Fruit fly (Drosophila melanogaster) whole organism, embryonic: ENCODE measurements around the gene wam.

ENCODE experiments used
- ATbp ChIP-seq: fragments of 200-800 bp; sonication (Bioruptor generic); optimal IDR thresholded peaks from 2 replicates; lab custom pipeline; 2017; ENCODE audit warnings: missing biosample characterization, mild to moderate bottlenecking, missing genetic modification characterization, missing genetic modification reagents
- Ada2b ChIP-seq: fragments of 200-800 bp; sonication (Bioruptor generic); IDR thresholded peaks from 2 replicates; pipeline ENCODE4 v1.3.6; 2022; ENCODE audit warnings: missing biosample characterization, missing genetic modification characterization
- Antp ChIP-seq: fragments of 200-800 bp; sonication (Bioruptor generic); optimal IDR thresholded peaks from 3 replicates; lab custom pipeline; 2016; ENCODE audit warnings: missing biosample characterization, missing genetic modification characterization
- Atf-2 ChIP-seq: fragments of 200-800 bp; sonication (Bioruptor generic); optimal IDR thresholded peaks from 2 replicates; lab custom pipeline; 2016; ENCODE audit warnings: missing biosample characterization, missing genetic modification characterization
- CG1233 ChIP-seq: fragments of 200-800 bp; sonication (Bioruptor generic); optimal IDR thresholded peaks from 4 replicates; lab custom pipeline; 2018; ENCODE audit warnings: missing biosample characterization, mild to moderate bottlenecking, missing genetic modification characterization
- CG13624 ChIP-seq: fragments of 200-800 bp; sonication (Bioruptor generic); optimal IDR thresholded peaks from 2 replicates; lab custom pipeline; 2016; ENCODE audit warnings: missing biosample characterization, missing genetic modification characterization
- CG14050 ChIP-seq: fragments of 200-800 bp; sonication (Bioruptor generic); IDR thresholded peaks from 3 replicates; pipeline ENCODE4 v1.3.6; 2022; ENCODE audit warnings: missing biosample characterization, missing genetic modification characterization
- CG14441 ChIP-seq: fragments of 200-800 bp; sonication (Bioruptor generic); IDR thresholded peaks from 2 replicates; pipeline ENCODE4 v1.3.6; 2022; ENCODE audit warnings: missing biosample characterization, missing genetic modification characterization
- CG1603 ChIP-seq: fragments of 200-800 bp; sonication (Bioruptor generic); optimal IDR thresholded peaks from 2 replicates; lab custom pipeline; 2019; ENCODE audit warnings: missing biosample characterization, mild to moderate bottlenecking, missing genetic modification characterization, moderate library complexity
- CG1792 ChIP-seq: fragments of 200-800 bp; sonication (Bioruptor generic); optimal IDR thresholded peaks from 2 replicates; lab custom pipeline; 2016; ENCODE audit warnings: missing biosample characterization, missing genetic modification characterization
- CG32772 ChIP-seq: fragments of 200-800 bp; sonication (Bioruptor generic); IDR thresholded peaks from 2 replicates; pipeline ENCODE4 v1.3.6; 2022; ENCODE audit warnings: missing biosample characterization, missing genetic modification characterization
- CG43689 ChIP-seq: fragments of 200-800 bp; sonication (Bioruptor generic); IDR thresholded peaks from 2 replicates; pipeline ENCODE4 v1.3.6; 2022; ENCODE audit warnings: missing biosample characterization, missing genetic modification characterization
- CG4617 ChIP-seq: fragments of 200-800 bp; sonication (Bioruptor generic); optimal IDR thresholded peaks from 3 replicates; lab custom pipeline; 2016; ENCODE audit warnings: missing biosample characterization, missing genetic modification characterization, borderline replicate concordance
- CG7372 ChIP-seq: fragments of 200-800 bp; sonication (Bioruptor generic); IDR thresholded peaks from 2 replicates; pipeline ENCODE4 v1.3.6; 2022; ENCODE audit warnings: missing biosample characterization, missing genetic modification characterization
- CG7556 ChIP-seq: fragments of 200-800 bp; sonication (Bioruptor generic); optimal IDR thresholded peaks from 2 replicates; lab custom pipeline; 2017; ENCODE audit warnings: missing biosample characterization, mild to moderate bottlenecking, missing genetic modification characterization
- CG7987 ChIP-seq: fragments of 200-800 bp; sonication (Bioruptor generic); optimal IDR thresholded peaks from 2 replicates; lab custom pipeline; 2018; ENCODE audit warnings: missing biosample characterization, mild to moderate bottlenecking, missing genetic modification characterization, moderate library complexity
- CG8388 ChIP-seq: fragments of 200-800 bp; sonication (Bioruptor generic); optimal IDR thresholded peaks from 2 replicates; lab custom pipeline; 2019; ENCODE audit warnings: missing biosample characterization, mild to moderate bottlenecking, missing genetic modification characterization, moderate library complexity
- CG9727 ChIP-seq: fragments of 200-800 bp; sonication (Bioruptor generic); optimal IDR thresholded peaks from 3 replicates; lab custom pipeline; 2017; ENCODE audit warnings: missing biosample characterization, mild to moderate bottlenecking, missing genetic modification characterization
- Dad ChIP-seq: fragments of 200-800 bp; sonication (Bioruptor generic); optimal IDR thresholded peaks from 3 replicates; lab custom pipeline; 2016; ENCODE audit warnings: missing biosample characterization, missing genetic modification characterization
- E2f2 ChIP-seq: fragments of 200-800 bp; sonication (Bioruptor generic); IDR thresholded peaks from 2 replicates; pipeline ENCODE4 v1.3.6; 2022; ENCODE audit warnings: missing biosample characterization, missing genetic modification characterization
- ERR ChIP-seq: fragments of 200-800 bp; sonication (Bioruptor generic); optimal IDR thresholded peaks from 2 replicates; lab custom pipeline; 2016; ENCODE audit warnings: missing biosample characterization, missing genetic modification characterization
- Stat92E ChIP-seq, 3 experiments: fragments of >200 bp in 2 of 3; fragments of 200-800 bp in 1 of 3; sonication (Bioruptor generic) in 1 of 3; optimal IDR thresholded peaks; 2 replicates each; lab custom pipeline; 2017 to 2019; ENCODE audit warnings: missing biosample characterization in 3 of 3, missing genetic modification characterization in 3 of 3, mild to moderate bottlenecking in 1 of 3, moderate library complexity in 1 of 3
- Xrp1 ChIP-seq: fragments of 200-800 bp; sonication (Bioruptor generic); IDR thresholded peaks from 2 replicates; pipeline ENCODE4 v1.3.6; 2022; ENCODE audit warnings: missing biosample characterization, missing genetic modification characterization
- amos ChIP-seq: fragments of 200-800 bp; sonication (Bioruptor generic); IDR thresholded peaks from 2 replicates; pipeline ENCODE4 v1.3.6; 2022; ENCODE audit warnings: missing biosample characterization, missing genetic modification characterization; ENCODE audit not compliant: partially characterized antibody
- ash1 ChIP-seq: fragments of 200-800 bp; sonication (Bioruptor generic); optimal IDR thresholded peaks from 2 replicates; lab custom pipeline; 2018; ENCODE audit warnings: missing biosample characterization, mild to moderate bottlenecking, missing genetic modification characterization
- bigmax ChIP-seq: fragments of 200-800 bp; sonication (Bioruptor generic); optimal IDR thresholded peaks from 2 replicates; lab custom pipeline; 2018; ENCODE audit warnings: missing biosample characterization, mild to moderate bottlenecking, missing genetic modification characterization
- eve ChIP-seq, 2 experiments: fragments of >200 bp; optimal IDR thresholded peaks; 2 replicates each; lab custom pipeline; 2017; ENCODE audit warnings: missing biosample characterization in 2 of 2, missing genetic modification characterization in 2 of 2
- grn ChIP-seq: fragments of 200-800 bp; sonication (Bioruptor generic); optimal IDR thresholded peaks from 3 replicates; lab custom pipeline; 2017; ENCODE audit warnings: missing biosample characterization, missing genetic modification characterization
- hkb ChIP-seq, 2 experiments: fragments of 200-800 bp in 1 of 2; fragments of >200 bp in 1 of 2; sonication (Bioruptor generic) in 1 of 2; IDR thresholded peaks in 1 of 2; optimal IDR thresholded peaks in 1 of 2; 2 replicates each; pipeline versions ENCODE4 v1.3.6 to Lab custom; 2017 to 2022; ENCODE audit warnings: missing biosample characterization in 1 of 2, missing genetic modification characterization in 1 of 2
- kni ChIP-seq: fragments of 200-800 bp; sonication (Bioruptor generic); optimal IDR thresholded peaks from 3 replicates; lab custom pipeline; 2017; ENCODE audit warnings: mild to moderate bottlenecking, missing biosample characterization, missing genetic modification reagents, missing genetic modification characterization
- lbe ChIP-seq: fragments of 200-800 bp; sonication (Bioruptor generic); optimal IDR thresholded peaks from 2 replicates; lab custom pipeline; 2016; ENCODE audit warnings: missing biosample characterization, mild to moderate bottlenecking, missing genetic modification characterization
- nau ChIP-seq: fragments of 200-800 bp; sonication (Bioruptor generic); optimal IDR thresholded peaks from 3 replicates; lab custom pipeline; 2017; ENCODE audit warnings: missing biosample characterization, mild to moderate bottlenecking, missing genetic modification characterization, missing genetic modification reagents
- oc ChIP-seq: fragments of 200-800 bp; sonication (Bioruptor generic); optimal IDR thresholded peaks from 2 replicates; lab custom pipeline; 2018; ENCODE audit warnings: missing biosample characterization, mild to moderate bottlenecking, missing genetic modification characterization, moderate library complexity
- pb ChIP-seq: fragments of 200-800 bp; sonication (Bioruptor generic); optimal IDR thresholded peaks from 3 replicates; lab custom pipeline; 2016; ENCODE audit warnings: missing biosample characterization, missing genetic modification characterization
- peb ChIP-seq: fragments of 200-800 bp; sonication (Bioruptor generic); IDR thresholded peaks from 2 replicates; pipeline ENCODE4 v1.3.6; 2022; ENCODE audit warnings: missing biosample characterization, missing genetic modification characterization
- pnt ChIP-seq: fragments of 200-800 bp; sonication (Bioruptor generic); optimal IDR thresholded peaks from 3 replicates; lab custom pipeline; 2016; ENCODE audit warnings: missing biosample characterization, missing genetic modification characterization
- prd ChIP-seq, 3 experiments: fragments of >200 bp in 2 of 3; fragments of 200-800 bp in 1 of 3; sonication (Bioruptor generic) in 1 of 3; optimal IDR thresholded peaks in 2 of 3; IDR thresholded peaks in 1 of 3; 2 replicates in 2 of 3; 3 replicates in 1 of 3; pipeline versions ENCODE4 v1.3.6 to Lab custom; 2017 to 2022; ENCODE audit warnings: missing biosample characterization in 1 of 3, missing genetic modification characterization in 1 of 3
- salm ChIP-seq: fragments of 200-800 bp; sonication (Bioruptor generic); optimal IDR thresholded peaks from 2 replicates; lab custom pipeline; 2018; ENCODE audit warnings: missing biosample characterization, mild to moderate bottlenecking, missing genetic modification characterization
- shn ChIP-seq: fragments of 200-800 bp; sonication (Bioruptor generic); optimal IDR thresholded peaks from 3 replicates; lab custom pipeline; 2016; ENCODE audit warnings: missing biosample characterization, missing genetic modification characterization
- tio ChIP-seq: fragments of 200-800 bp; sonication (Bioruptor generic); optimal IDR thresholded peaks from 2 replicates; lab custom pipeline; 2017; ENCODE audit warnings: missing biosample characterization, missing genetic modification characterization, inconsistent platforms
- tna ChIP-seq: fragments of 200-800 bp; sonication (Bioruptor generic); IDR thresholded peaks from 2 replicates; pipeline ENCODE4 v1.3.6; 2022; ENCODE audit warnings: missing biosample characterization, missing genetic modification characterization; ENCODE audit not compliant: partially characterized antibody
- zf30C ChIP-seq: fragments of 200-800 bp; sonication (Bioruptor generic); optimal IDR thresholded peaks from 3 replicates; lab custom pipeline; 2018; ENCODE audit warnings: missing biosample characterization, mild to moderate bottlenecking, missing genetic modification characterization

The wam gene

DNA sequence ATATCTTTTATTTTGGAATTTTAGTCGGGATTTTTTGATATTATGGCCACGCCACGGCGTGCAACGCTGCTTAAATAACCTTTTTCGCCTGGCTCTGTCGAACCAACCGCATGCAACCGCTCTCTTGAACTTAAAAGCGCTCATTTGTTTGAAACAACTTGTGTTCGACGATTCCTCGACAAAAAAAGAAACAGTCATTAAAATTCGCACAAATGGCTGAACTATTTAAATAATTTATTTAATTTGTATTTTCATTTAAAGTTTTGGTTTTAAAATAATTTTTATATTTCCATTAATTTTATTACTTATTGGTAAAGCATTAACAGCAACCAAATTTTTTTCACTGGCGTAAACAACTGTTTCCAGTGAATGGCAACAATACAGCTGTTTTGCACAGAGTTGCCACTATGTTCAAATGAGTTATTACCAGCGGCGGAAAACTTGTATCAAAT, 7.0 kb downstream of the wam start, which contains the start of the genes orb and Cdc16 (continued):
- TF ChIP-seq amos (GFP tag; lab: Robert Waterston, UW) (no peak), CG4617 (GFP tag; lab: Kevin White, UChicago) (peak; percentile 83), CG1792 (peak; percentile 54), pb (peak; percentile 23), tio (peak; percentile 86), CG1603 (tag; lab: Kevin White, UChicago) (peak; percentile 78), prd (optimal IDR thresholded peaks at IDR 0.05; lab: Kevin White, UChicago) (no peak), prd (GFP tag; IDR thresholded peaks at IDR 0.05; lab: Robert Waterston, UW) (peak; percentile 94), ash1 (GFP tag; lab: Kevin White, UChicago) (no peak), CG32772 (peak; percentile 93), Antp (GFP tag; lab: Kevin White, UChicago) (peak; percentile 70), hkb (optimal IDR thresholded peaks at IDR 0.05; lab: Kevin White, UChicago) (no peak), hkb (GFP tag; IDR thresholded peaks at IDR 0.05; lab: Robert Waterston, UW) (peak; percentile 94), CG13624 (peak; percentile 84), kni (GFP tag; lab: Kevin White, UChicago) (no peak), CG14441 (GFP tag; lab: Robert Waterston, UW) (peak; percentile 91), lbe (GFP tag; lab: Kevin White, UChicago) (no peak), nau (GFP tag; lab: Kevin White, UChicago) (no peak), shn (GFP tag; lab: Kevin White, UChicago) (peak; percentile 51), CG7987 (GFP tag; lab: Kevin White, UChicago) (peak; percentile 77), CG43689 (GFP tag; lab: Robert Waterston, UW) (peak; percentile 70), zf30C (GFP tag; lab: Kevin White, UChicago) (peak; percentile 97), Dad (GFP tag; lab: Kevin White, UChicago) (peak; percentile 54), eve (GFP tag; optimal IDR thresholded peaks at IDR 0.05; lab: Kevin White, UChicago) (no peak), CG7372 (GFP tag; lab: Robert Waterston, UW) (peak; percentile 82), salm (tag; lab: Kevin White, UChicago) (peak; percentile 87), tna (GFP tag; lab: Robert Waterston, UW) (no peak), Ada2b (peak; percentile 91), ERR (GFP tag; lab: Kevin White, UChicago) (no peak), CG1233 (GFP tag; lab: Kevin White, UChicago) (peak; percentile 90), CG14050 (GFP tag; lab: Robert Waterston, UW) (peak; percentile 81), Atf-2 (GFP tag; lab: Kevin White, UChicago) (no peak), CG8388 (GFP tag; lab: Kevin White, UChicago) (peak; percentile 92), CG7556 (GFP tag; lab: Kevin White, UChicago) (peak; percentile 91), bigmax (GFP tag; lab: Kevin White, UChicago) (no peak), ATbp (GFP tag; lab: Kevin White, UChicago) (peak; percentile 80), CG9727 (GFP tag; lab: Kevin White, UChicago) (peak; percentile 88), grn (GFP tag; lab: Kevin White, UChicago) (peak; percentile 4), peb (GFP tag; lab: Robert Waterston, UW) (peak; percentile 67; the same call in 1 of the 2 replicates), Stat92E (GFP tag; optimal IDR thresholded peaks at IDR 0.05; lab: Kevin White, UChicago) (peak in 1 of 3 experiments; percentile 59), oc (tag; lab: Kevin White, UChicago) (peak; percentile 91), pnt (peak; percentile 52), E2f2 (GFP tag; lab: Robert Waterston, UW) (peak; percentile 76), Xrp1 (GFP tag; lab: Robert Waterston, UW) (peak; percentile 96)
- TF ChIP-seq, all 482 proteins: peak for 402
